Fruit fly (Drosophila melanogaster) whole organism, pupa: ENCODE measurements around the gene MtnC.

Source experiments
- CG12605 ChIP-seq: fragments of 200-800 bp; sonication (Bioruptor generic); IDR thresholded peaks from 2 replicates; pipeline ENCODE4 v1.3.6; 2022; ENCODE audit warnings: missing biosample characterization, missing genetic modification characterization
- CG13204 ChIP-seq: fragments of 200-800 bp; sonication (Bioruptor generic); optimal IDR thresholded peaks from 2 replicates; lab custom pipeline; 2018; ENCODE audit warnings: missing biosample characterization, mild to moderate bottlenecking, missing genetic modification characterization, moderate library complexity
- CG14655 ChIP-seq: fragments of 200-800 bp; sonication (Bioruptor generic); optimal IDR thresholded peaks from 3 replicates; lab custom pipeline; 2017; ENCODE audit warnings: mild to moderate bottlenecking, missing biosample characterization, missing genetic modification reagents, missing genetic modification characterization
- CG15710 ChIP-seq: fragments of 200-800 bp; sonication (Bioruptor generic); optimal IDR thresholded peaks from 2 replicates; lab custom pipeline; 2018; ENCODE audit warnings: missing biosample characterization, mild to moderate bottlenecking, missing genetic modification characterization, moderate library complexity
- CG32121 ChIP-seq: fragments of 200-800 bp; sonication (Bioruptor generic); IDR thresholded peaks from 2 replicates; pipeline ENCODE4 v1.3.6; 2022; ENCODE audit warnings: missing biosample characterization, missing genetic modification characterization
- CG34367 ChIP-seq: fragments of 200-800 bp; sonication (Bioruptor generic); optimal IDR thresholded peaks from 2 replicates; lab custom pipeline; 2018; ENCODE audit warnings: missing biosample characterization, mild to moderate bottlenecking, missing genetic modification characterization
- EcR ChIP-seq: fragments of 200-800 bp; sonication (Bioruptor generic); optimal IDR thresholded peaks from 3 replicates; lab custom pipeline; 2019; ENCODE audit warnings: missing biosample characterization, missing genetic modification characterization, mild to moderate bottlenecking, moderate library complexity, missing genetic modification reagents
- rn ChIP-seq: fragments of 200-800 bp; sonication (Bioruptor generic); IDR thresholded peaks from 2 replicates; pipeline ENCODE4 v1.3.6; 2022; ENCODE audit warnings: missing biosample characterization, missing genetic modification characterization

dm6 chr3R:20407245-20407644 is 47.1 kb downstream of the MtnC start:
- TF ChIP-seq CG15710 (no peak), CG14655 (GFP tag; lab: Kevin White, UChicago) (no peak), CG12605 (GFP tag; lab: Robert Waterston, UW) (no peak), CG32121 (GFP tag; lab: Robert Waterston, UW) (no peak), EcR (GFP tag; lab: Kevin White, UChicago) (no peak), CG13204 (GFP tag; lab: Kevin White, UChicago) (no peak), rn (GFP tag; lab: Robert Waterston, UW) (no peak), CG34367 (tag; lab: Kevin White, UChicago) (no peak)
